Worm (Caenorhabditis elegans) whole organism, L1 larva: ENCODE data around the gene fndc-1.
A peak's percentile ranks its signal among the peaks of the same experiment; 100 is the strongest.

Experiments
- elt-3 ChIP-seq, 6 experiments: fragments of 150-350 bp in 1 of 6; sonication (generic microtip); optimal IDR thresholded peaks; 2 replicates each; lab custom pipeline; 2017 to 2018; ENCODE audit warnings: missing biosample characterization in 6 of 6, missing genetic modification characterization in 6 of 6, inconsistent platforms in 1 of 6
- hlh-4 ChIP-seq: sonication (generic microtip); optimal IDR thresholded peaks from 2 replicates; lab custom pipeline; 2016; ENCODE audit warnings: mild to moderate bottlenecking, missing genetic modification characterization, missing compliant biosample characterization
- lir-3 ChIP-seq: sonication (generic microtip); optimal IDR thresholded peaks from 2 replicates; lab custom pipeline; 2016; ENCODE audit warnings: mild to moderate bottlenecking, missing genetic modification characterization, moderate library complexity, missing compliant biosample characterization; ENCODE audit not compliant: poor library complexity
- mep-1 ChIP-seq: fragments of 150-350 bp; optimal IDR thresholded peaks from 2 replicates; lab custom pipeline; 2014; ENCODE audit warnings: missing biosample characterization, missing genetic modification characterization

DNA sequence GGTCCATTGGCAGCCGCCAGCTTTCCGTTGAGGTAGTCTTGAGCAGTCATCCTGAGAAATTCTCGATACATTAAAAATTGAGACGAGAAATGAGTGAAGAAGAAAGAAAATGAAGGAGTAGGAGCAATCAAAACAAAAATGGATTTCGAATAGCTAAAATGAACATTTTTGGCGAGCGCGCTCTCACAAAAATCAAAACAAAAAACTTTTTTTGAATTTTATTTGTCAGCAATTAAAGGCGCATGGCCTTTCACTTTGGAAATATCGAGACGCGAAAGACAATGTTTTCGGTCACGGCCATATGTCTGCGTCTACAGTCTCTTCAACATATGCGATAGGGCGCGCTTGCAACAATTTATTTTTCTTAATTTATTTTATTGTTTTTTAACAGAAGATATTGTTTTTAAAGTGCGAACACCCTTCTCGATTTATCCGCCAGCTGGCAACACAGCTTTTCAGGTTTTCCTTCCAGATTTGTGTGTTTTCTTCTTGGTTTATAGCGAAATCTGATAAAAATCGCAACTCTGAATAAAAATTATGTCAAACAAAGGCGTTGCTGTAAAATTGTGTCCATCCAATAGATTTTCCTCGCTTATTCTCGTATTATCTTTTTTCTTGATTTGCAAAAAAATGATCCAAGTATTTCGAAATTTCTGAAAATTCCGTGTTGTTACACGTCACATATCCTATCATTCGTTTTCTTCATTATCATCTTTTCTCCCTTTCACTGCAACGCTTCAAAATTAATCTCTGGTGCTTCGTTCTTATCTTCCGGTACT is 1.9 kb upstream of the fndc-1 start, which contains the start of the genes rpn-9 and T06D8.9:
- peak; percentile 89 for TF ChIP-seq mep-1 (tag; lab: Kevin White, UChicago)
- peak in 2 of 6 experiments; percentile 19 to 89 for TF ChIP-seq elt-3 (tag; optimal IDR thresholded peaks at IDR 0.05; lab: Kevin White, UChicago)
- no peak for TF ChIP-seq hlh-4 (tag; lab: Kevin White, UChicago)
- peak; percentile 67 for TF ChIP-seq lir-3
